Worm (Caenorhabditis elegans) whole organism, early embryonic: ENCODE data around the gene nhr-272.

Experiments used
- B0310.2 ChIP-seq: sonication (generic microtip); optimal IDR thresholded peaks from 2 replicates; lab custom pipeline; 2016; ENCODE audit warnings: mild to moderate bottlenecking, missing genetic modification characterization, missing compliant biosample characterization
- F13C5.2 ChIP-seq: sonication (generic microtip); optimal IDR thresholded peaks from 2 replicates; lab custom pipeline; 2017; ENCODE audit warnings: mild to moderate bottlenecking, missing genetic modification characterization, inconsistent platforms, missing compliant biosample characterization
- aly-1 ChIP-seq: sonication (generic microtip); optimal IDR thresholded peaks from 2 replicates; lab custom pipeline; 2016; ENCODE audit warnings: missing genetic modification characterization, missing compliant biosample characterization
- ama-1 ChIP-seq: fragments of 150-350 bp; optimal IDR thresholded peaks from 2 replicates; lab custom pipeline; 2014
- ceh-13 ChIP-seq: fragments of 200-800 bp; sonication (Bioruptor generic); optimal IDR thresholded peaks from 2 replicates; lab custom pipeline; 2018; ENCODE audit warnings: mild to moderate bottlenecking, missing genetic modification characterization, missing compliant biosample characterization
- ceh-36 ChIP-seq: sonication (generic microtip); optimal IDR thresholded peaks from 2 replicates; lab custom pipeline; 2016; ENCODE audit warnings: missing genetic modification characterization, inconsistent platforms, missing compliant biosample characterization
- ets-7 ChIP-seq: sonication (generic microtip); optimal IDR thresholded peaks from 2 replicates; lab custom pipeline; 2016; ENCODE audit warnings: missing genotype, missing genetic modification characterization, missing compliant biosample characterization
- flt-1 ChIP-seq: fragments of 200-800 bp; sonication (Bioruptor generic); IDR thresholded peaks from 2 replicates; pipeline ENCODE4 v1.3.6; 2022; ENCODE audit warnings: missing genetic modification characterization, missing compliant biosample characterization
- hmbx-1 ChIP-seq: sonication (generic microtip); optimal IDR thresholded peaks from 2 replicates; lab custom pipeline; 2016; ENCODE audit warnings: mild to moderate bottlenecking, missing genetic modification characterization, missing compliant biosample characterization
- hmg-4 ChIP-seq: fragments of 200-800 bp; sonication (Bioruptor generic); optimal IDR thresholded peaks from 2 replicates; lab custom pipeline; 2018; ENCODE audit warnings: mild to moderate bottlenecking, missing genetic modification characterization, missing compliant biosample characterization
- hnd-1 ChIP-seq: sonication (generic microtip); optimal IDR thresholded peaks from 2 replicates; lab custom pipeline; 2016; ENCODE audit warnings: missing genetic modification characterization, missing compliant biosample characterization
- pes-1 ChIP-seq: fragments of 200-800 bp; sonication (Bioruptor generic); IDR thresholded peaks from 2 replicates; pipeline ENCODE4 v1.3.6; 2022; ENCODE audit warnings: missing genetic modification reagents, missing genetic modification characterization, missing compliant biosample characterization
- scrt-1 ChIP-seq: fragments of 200-800 bp; sonication (Bioruptor generic); IDR thresholded peaks from 2 replicates; pipeline ENCODE4 v1.3.6; 2022; ENCODE audit warnings: missing genetic modification characterization, missing compliant biosample characterization
- sea-1 ChIP-seq: fragments of 200-800 bp; sonication (Bioruptor generic); conservative IDR thresholded peaks from 2 replicates; pipeline ENCODE4 v1.3.6; 2022; ENCODE audit warnings: missing genetic modification characterization, missing compliant biosample characterization
- tbx-11 ChIP-seq: fragments of 200-800 bp; sonication (Bioruptor generic); IDR thresholded peaks from 2 replicates; pipeline ENCODE4 v1.3.6; 2022; ENCODE audit warnings: missing genetic modification characterization, missing compliant biosample characterization
- tbx-37 ChIP-seq: fragments of 200-800 bp; sonication (Bioruptor generic); conservative IDR thresholded peaks from 2 replicates; pipeline ENCODE4 v1.3.6; 2022; ENCODE audit warnings: missing genetic modification reagents, missing genetic modification characterization, missing compliant biosample characterization
- tra-4 ChIP-seq: sonication (generic microtip); optimal IDR thresholded peaks from 2 replicates; lab custom pipeline; 2017; ENCODE audit warnings: missing genetic modification characterization, missing compliant biosample characterization

The nhr-272 gene

DNA sequence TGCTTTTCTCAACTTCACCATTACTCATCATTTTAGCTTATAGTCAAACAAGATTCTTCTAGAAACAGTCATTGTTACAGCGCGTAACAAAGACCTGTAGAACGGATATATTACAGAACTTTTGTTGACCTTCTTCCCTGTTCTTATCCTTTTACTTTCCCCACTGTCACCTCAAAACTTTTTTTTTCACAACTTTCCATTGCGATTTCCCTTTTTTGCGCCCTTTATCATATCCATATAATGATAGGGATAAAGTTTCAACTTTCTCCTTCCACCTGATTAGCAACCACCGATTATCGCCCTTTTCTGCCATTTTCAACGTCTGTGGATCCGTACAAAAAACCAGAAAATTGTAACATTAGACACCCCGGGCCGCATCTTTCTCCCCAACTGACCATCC is 27.5 kb downstream of the nhr-272 start:
- TF ChIP-seq B0310.2 (tag; lab: Kevin White, UChicago) (no peak), ama-1 (lab: Kevin White, UChicago) (no peak), ets-7 (tag; lab: Kevin White, UChicago) (no peak), hmbx-1 (tag; lab: Kevin White, UChicago) (no peak), flt-1 (no peak), tra-4 (tag; lab: Kevin White, UChicago) (no peak), hmg-4 (GFP tag; lab: Kevin White, UChicago) (no peak), sea-1 (GFP tag; lab: Robert Waterston, UW) (no peak), ceh-13 (no peak), scrt-1 (GFP tag; lab: Robert Waterston, UW) (no peak), tbx-37 (GFP tag; lab: Robert Waterston, UW) (no peak), pes-1 (GFP tag; lab: Robert Waterston, UW) (no peak), hnd-1 (no peak), F13C5.2 (no peak), tbx-11 (GFP tag; lab: Robert Waterston, UW) (no peak), aly-1 (no peak), ceh-36 (no peak)

DNA sequence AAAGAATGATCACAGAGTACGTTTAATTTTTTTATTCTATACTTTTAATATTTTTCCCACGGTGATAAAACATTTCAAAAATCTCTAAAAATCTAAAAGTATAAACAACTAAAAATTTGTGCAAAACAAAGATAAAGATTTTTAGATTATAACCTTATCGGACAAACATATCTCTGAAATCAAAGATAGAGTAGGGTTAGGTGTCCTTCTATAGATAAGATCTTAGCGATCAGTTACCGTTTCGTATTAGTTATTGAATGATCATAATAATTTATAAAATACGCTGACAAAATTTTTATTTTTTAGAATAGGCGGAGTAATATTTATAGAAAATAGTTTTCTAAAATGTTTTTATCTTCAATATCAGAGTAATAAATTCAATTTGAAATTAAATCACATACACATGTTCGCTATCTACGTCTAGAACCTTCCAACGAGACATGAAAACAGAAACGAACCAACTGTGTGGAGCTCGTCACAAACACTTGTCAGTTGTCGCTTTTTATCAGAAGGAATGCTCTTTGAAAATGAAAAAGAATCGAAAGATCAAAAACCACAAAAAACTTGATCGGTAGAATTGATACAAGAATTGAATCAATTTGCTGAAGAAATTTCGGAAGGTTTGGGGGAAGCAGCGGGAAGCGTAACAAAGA is 32.9 kb downstream of the nhr-272 start:
- TF ChIP-seq B0310.2 (tag; lab: Kevin White, UChicago) = no peak

DNA sequence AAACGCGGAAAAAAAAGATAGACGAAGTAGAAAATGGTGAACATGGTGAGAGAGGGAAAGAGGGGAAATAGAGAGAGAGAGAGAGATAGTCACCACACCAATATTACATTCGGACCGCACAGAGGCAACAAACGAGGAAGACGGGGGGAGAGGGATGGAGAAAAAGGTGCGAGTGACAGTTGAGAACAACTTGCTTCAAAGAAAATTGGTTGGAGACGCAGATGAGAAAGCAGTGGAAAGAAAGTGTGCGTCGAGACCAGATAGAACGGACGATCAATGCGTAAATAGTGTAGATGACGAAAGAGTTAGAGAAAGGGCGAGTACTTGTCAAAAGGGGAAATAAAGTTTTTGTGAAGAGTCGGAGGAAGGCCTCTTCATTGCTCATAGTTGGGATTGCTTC is 34.2 kb downstream of the nhr-272 start:
- TF ChIP-seq ama-1 (lab: Kevin White, UChicago) (no peak), tbx-11 (GFP tag; lab: Robert Waterston, UW) (no peak), hmbx-1 (tag; lab: Kevin White, UChicago) (no peak), ceh-13 (no peak), tbx-37 (GFP tag; lab: Robert Waterston, UW) (no peak), tra-4 (tag; lab: Kevin White, UChicago) (no peak), aly-1 (peak; percentile 74), ceh-36 (no peak), F13C5.2 (peak; percentile 24), hmg-4 (GFP tag; lab: Kevin White, UChicago) (peak; percentile 76), sea-1 (GFP tag; lab: Robert Waterston, UW) (no peak), hnd-1 (no peak), B0310.2 (tag; lab: Kevin White, UChicago) (no peak), ets-7 (tag; lab: Kevin White, UChicago) (no peak), scrt-1 (GFP tag; lab: Robert Waterston, UW) (0 out of 2 replicates have a peak, but pooled peaks have one; percentile 20), pes-1 (GFP tag; lab: Robert Waterston, UW) (no peak)

DNA sequence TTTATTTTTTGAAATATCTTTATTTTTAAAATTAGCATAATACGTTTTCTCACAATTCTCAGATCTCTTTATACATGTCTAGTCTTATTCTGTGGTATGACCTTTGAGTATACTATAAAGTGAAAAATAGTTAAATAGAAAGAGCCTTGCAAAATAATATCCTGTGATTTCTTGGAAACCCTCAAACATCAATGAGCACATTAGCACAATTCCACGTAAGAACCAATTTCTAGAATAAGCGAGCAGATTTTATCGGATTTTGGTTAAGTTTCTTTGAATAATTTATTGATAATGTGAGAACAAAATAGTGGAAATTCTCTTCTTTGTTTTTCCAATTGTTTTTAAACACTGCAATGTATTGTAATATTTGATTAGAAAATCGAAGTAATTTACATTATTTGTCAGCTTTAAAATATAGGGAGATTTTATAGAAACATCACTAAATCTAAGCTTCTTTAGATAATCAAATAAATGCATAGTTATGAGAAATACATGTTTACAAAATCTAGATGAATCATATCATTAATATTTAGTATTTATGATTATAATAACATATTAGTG is 35.6 kb downstream of the nhr-272 start:
- TF ChIP-seq F13C5.2 (no peak), hmg-4 (GFP tag; lab: Kevin White, UChicago) (no peak)

DNA sequence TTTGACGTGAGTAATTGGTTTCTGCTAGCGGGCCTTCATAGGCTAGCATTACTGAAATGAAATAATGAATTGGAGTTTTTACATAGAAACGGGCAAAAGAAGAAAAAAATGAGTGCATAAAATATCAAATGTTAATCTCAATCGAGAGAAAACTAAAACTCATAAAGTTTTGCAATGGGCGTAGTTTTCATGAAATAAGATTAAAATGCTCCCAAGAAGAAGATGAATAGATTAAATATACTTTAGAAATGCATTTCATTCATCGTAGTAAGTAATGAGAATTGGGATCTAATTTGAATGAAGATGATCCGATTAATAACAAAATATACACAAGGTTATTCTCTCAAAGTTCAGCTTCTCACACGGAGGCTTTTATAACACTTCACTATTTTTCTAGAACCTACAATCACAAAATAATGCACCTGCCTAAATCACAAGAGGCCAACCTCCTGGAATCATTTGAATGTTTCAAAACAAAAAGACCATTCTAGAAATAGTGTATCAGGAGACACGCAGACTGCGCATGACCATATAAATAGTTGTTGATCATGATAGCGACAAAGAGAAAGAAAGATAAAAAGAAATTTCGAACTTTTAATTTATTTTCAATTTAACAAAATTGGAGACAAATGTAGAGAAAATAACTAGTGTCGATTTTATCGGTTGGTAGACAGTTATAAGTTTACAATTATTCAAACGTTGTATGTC is 36.7 kb downstream of the nhr-272 start, which contains the start of gene nhr-17:
Gene nhr-17 (minus strand): TSS at position 51 of the 708 bp plus-strand sequence.
- TF ChIP-seq hmg-4 (GFP tag; lab: Kevin White, UChicago) (no peak), B0310.2 (tag; lab: Kevin White, UChicago) (no peak), tbx-37 (GFP tag; lab: Robert Waterston, UW) (no peak), F13C5.2 (no peak), tra-4 (tag; lab: Kevin White, UChicago) (no peak)

DNA sequence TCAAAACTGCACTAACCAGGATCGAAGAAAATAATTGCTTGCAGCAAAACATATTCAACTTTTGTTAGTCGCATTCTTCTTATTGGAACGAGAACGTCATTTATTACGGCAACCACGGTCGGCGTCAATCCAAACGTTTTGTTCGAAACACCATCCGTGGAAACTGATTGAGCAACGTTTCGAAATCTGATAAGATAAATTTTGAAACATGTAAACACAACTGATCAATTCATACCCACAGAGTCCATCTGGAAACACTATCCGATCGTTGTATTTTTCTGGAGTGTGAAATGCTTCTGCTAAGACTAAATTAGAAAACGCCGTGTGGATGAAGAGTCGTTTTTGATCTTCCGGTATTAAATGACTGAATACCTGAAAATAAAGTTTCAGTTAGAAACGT is 38.8 kb downstream of the nhr-272 start:
- TF ChIP-seq ceh-36 (no peak), hnd-1 (no peak), B0310.2 (tag; lab: Kevin White, UChicago) (no peak), scrt-1 (GFP tag; lab: Robert Waterston, UW) (no peak)

DNA sequence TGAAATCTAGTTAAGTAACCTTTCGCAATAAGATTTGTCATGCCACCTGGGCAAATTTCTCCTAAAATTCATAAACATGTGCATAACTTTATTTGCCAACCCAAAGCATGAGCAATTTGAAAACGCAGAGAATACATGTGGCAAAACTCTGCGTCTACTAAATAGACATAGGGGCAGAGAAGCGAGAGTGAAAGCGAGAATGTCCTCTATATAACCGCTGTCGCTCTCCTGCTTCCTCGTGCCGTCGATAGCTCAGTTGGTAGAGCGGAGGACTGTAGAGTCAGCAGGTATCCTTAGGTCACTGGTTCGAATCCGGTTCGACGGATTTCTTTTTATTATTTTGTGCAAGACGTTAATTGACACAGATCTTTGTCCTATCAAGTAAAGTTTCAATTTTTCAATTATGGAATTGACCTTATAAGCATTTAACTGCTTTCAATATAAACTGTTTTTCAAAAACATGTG is 39.6 kb downstream of the nhr-272 start:
- TF ChIP-seq tra-4 (tag; lab: Kevin White, UChicago) = peak; percentile 78
- peak; percentile 91 for TF ChIP-seq hnd-1
- TF ChIP-seq ceh-13 = peak; percentile 93
- peak; percentile 95 for TF ChIP-seq B0310.2 (tag; lab: Kevin White, UChicago)
- TF ChIP-seq aly-1 = peak; percentile 94
- TF ChIP-seq ceh-36 = peak; percentile 92
- TF ChIP-seq ama-1 (lab: Kevin White, UChicago) = peak; percentile 76
- TF ChIP-seq hmbx-1 (tag; lab: Kevin White, UChicago) = peak; percentile 82
- TF ChIP-seq scrt-1 (GFP tag; lab: Robert Waterston, UW) = peak; percentile 97
- peak; percentile 97 for TF ChIP-seq tbx-37 (GFP tag; lab: Robert Waterston, UW)
- peak; percentile 82 for TF ChIP-seq ets-7 (tag; lab: Kevin White, UChicago)
- TF ChIP-seq sea-1 (GFP tag; lab: Robert Waterston, UW) = peak; percentile 98
- TF ChIP-seq flt-1 = peak; percentile 96
- TF ChIP-seq pes-1 (GFP tag; lab: Robert Waterston, UW) = peak; percentile 98
- TF ChIP-seq tbx-11 (GFP tag; lab: Robert Waterston, UW) = peak; percentile 98
- peak; percentile 96 for TF ChIP-seq F13C5.2
- TF ChIP-seq hmg-4 (GFP tag; lab: Kevin White, UChicago) = peak; percentile 97
